Worm (Caenorhabditis elegans) whole organism, young adult: ENCODE measurements around the gene copd-1.

Experiments
- F23B12.7 ChIP-seq: sonication (generic microtip); optimal IDR thresholded peaks from 2 replicates; lab custom pipeline; 2017; ENCODE audit warnings: missing genetic modification characterization, mild to moderate bottlenecking, missing compliant biosample characterization, antibody characterized with exemption, moderate library complexity; ENCODE audit not compliant: insufficient read depth
- F57C9.4 ChIP-seq: sonication (generic microtip); optimal IDR thresholded peaks from 2 replicates; lab custom pipeline; 2017; ENCODE audit warnings: mild to moderate bottlenecking, missing genetic modification characterization, missing compliant biosample characterization
- T26A5.8 ChIP-seq: sonication (generic microtip); optimal IDR thresholded peaks from 2 replicates; lab custom pipeline; 2016; ENCODE audit warnings: missing genetic modification characterization, missing compliant biosample characterization
- Y56A3A.18 ChIP-seq: fragments of 200-800 bp; sonication (Bioruptor generic); IDR thresholded peaks from 2 replicates; pipeline ENCODE4 v1.3.6; 2022; ENCODE audit warnings: missing genetic modification reagents, missing genetic modification characterization, missing compliant biosample characterization
- Y95B8A.8 ChIP-seq: fragments of 200-800 bp; sonication (Bioruptor generic); IDR thresholded peaks from 2 replicates; pipeline ENCODE4 v1.3.6; 2022; ENCODE audit warnings: missing genetic modification reagents, missing genetic modification characterization, missing compliant biosample characterization
- ama-1 ChIP-seq, 3 experiments: fragments of 150-350 bp in 1 of 3; sonication (generic microtip) in 2 of 3; optimal IDR thresholded peaks; 2 replicates each; lab custom pipeline; 2014 to 2018; ENCODE audit warnings: missing biosample characterization in 2 of 3, missing genetic modification characterization in 2 of 3, missing genetic modification reagents in 2 of 3
- atf-7 ChIP-seq: sonication (generic microtip); optimal IDR thresholded peaks from 2 replicates; lab custom pipeline; 2017; ENCODE audit warnings: mild to moderate bottlenecking, missing genetic modification characterization, missing compliant biosample characterization
- athp-1 ChIP-seq: sonication (generic microtip); optimal IDR thresholded peaks from 2 replicates; lab custom pipeline; 2017; ENCODE audit warnings: mild to moderate bottlenecking, missing genetic modification characterization, missing compliant biosample characterization
- bed-1 ChIP-seq: fragments of 200-800 bp; sonication (Bioruptor generic); IDR thresholded peaks from 2 replicates; pipeline ENCODE4 v1.3.6; 2022; ENCODE audit warnings: missing genetic modification reagents, missing genetic modification characterization, missing compliant biosample characterization
- ccch-3 ChIP-seq: fragments of 200-800 bp; sonication (Bioruptor generic); optimal IDR thresholded peaks from 2 replicates; lab custom pipeline; 2018; ENCODE audit warnings: mild to moderate bottlenecking, missing genetic modification characterization, missing compliant biosample characterization
- cebp-1 ChIP-seq, 2 experiments: fragments of 200-800 bp in 1 of 2; sonication (Bioruptor generic) in 1 of 2; sonication (generic microtip) in 1 of 2; IDR thresholded peaks in 1 of 2; optimal IDR thresholded peaks in 1 of 2; 2 replicates each; pipeline versions ENCODE4 v1.3.6 to Lab custom; 2017 to 2022; ENCODE audit warnings: missing compliant biosample characterization in 2 of 2, missing genetic modification characterization in 2 of 2, mild to moderate bottlenecking in 1 of 2, missing genetic modification reagents in 1 of 2, moderate library complexity in 1 of 2
- cebp-2 ChIP-seq: fragments of 200-800 bp; sonication (Bioruptor generic); IDR thresholded peaks from 2 replicates; pipeline ENCODE4 v1.3.6; 2022; ENCODE audit warnings: missing genetic modification characterization, missing compliant biosample characterization
- ceh-27 ChIP-seq: fragments of 200-800 bp; sonication (Bioruptor generic); optimal IDR thresholded peaks from 2 replicates; lab custom pipeline; 2018; ENCODE audit warnings: mild to moderate bottlenecking, missing genetic modification characterization, moderate library complexity, missing compliant biosample characterization
- ceh-40 ChIP-seq: fragments of 200-800 bp; sonication (Bioruptor generic); IDR thresholded peaks from 2 replicates; pipeline ENCODE4 v1.3.6; 2022; ENCODE audit warnings: missing genetic modification characterization, missing compliant biosample characterization
- die-1 ChIP-seq: sonication (generic microtip); optimal IDR thresholded peaks from 2 replicates; lab custom pipeline; 2016; ENCODE audit warnings: missing genotype, mild to moderate bottlenecking, missing genetic modification characterization, missing compliant biosample characterization
- efl-1 ChIP-seq: fragments of 150-350 bp; optimal IDR thresholded peaks from 2 replicates; lab custom pipeline; 2014; ENCODE audit warnings: missing biosample characterization, missing genetic modification reagents, missing genetic modification characterization
- fkh-3 ChIP-seq: sonication (generic microtip); optimal IDR thresholded peaks from 2 replicates; lab custom pipeline; 2016; ENCODE audit warnings: mild to moderate bottlenecking, missing genetic modification characterization, missing compliant biosample characterization
- him-1 ChIP-seq: sonication (generic microtip); optimal IDR thresholded peaks from 2 replicates; lab custom pipeline; 2016; ENCODE audit warnings: missing genotype, missing genetic modification reagents, missing genetic modification characterization, missing compliant biosample characterization
- hlh-26 ChIP-seq: fragments of 200-800 bp; sonication (Bioruptor generic); conservative IDR thresholded peaks from 2 replicates; pipeline ENCODE4 v1.3.6; 2022; ENCODE audit warnings: missing genetic modification reagents, missing genetic modification characterization, missing compliant biosample characterization
- hmg-1.2 ChIP-seq: fragments of 200-800 bp; sonication (Bioruptor generic); IDR thresholded peaks from 2 replicates; pipeline ENCODE4 v1.3.6; 2022; ENCODE audit warnings: missing genetic modification reagents, missing genetic modification characterization, missing compliant biosample characterization
- hsf-1 ChIP-seq: fragments of 200-800 bp; sonication (Bioruptor generic); IDR thresholded peaks from 2 replicates; pipeline ENCODE4 v1.3.6; 2022; ENCODE audit warnings: missing genetic modification reagents, missing genetic modification characterization, missing compliant biosample characterization
- lag-1 ChIP-seq: fragments of 200-800 bp; sonication (Bioruptor generic); IDR thresholded peaks from 2 replicates; pipeline ENCODE4 v1.3.6; 2022; ENCODE audit warnings: missing genetic modification reagents, missing genetic modification characterization, missing compliant biosample characterization
- let-526 ChIP-seq: fragments of 200-800 bp; sonication (Bioruptor generic); IDR thresholded peaks from 2 replicates; pipeline ENCODE4 v1.3.6; 2022; ENCODE audit warnings: missing genetic modification reagents, missing genetic modification characterization, missing compliant biosample characterization
- madf-6 ChIP-seq: fragments of 200-800 bp; sonication (Bioruptor generic); IDR thresholded peaks from 2 replicates; pipeline ENCODE4 v1.3.6; 2022; ENCODE audit warnings: missing genetic modification reagents, missing genetic modification characterization, missing compliant biosample characterization
- nfyb-1 ChIP-seq: fragments of 200-800 bp; sonication (Bioruptor generic); IDR thresholded peaks from 2 replicates; pipeline ENCODE4 v1.3.6; 2022; ENCODE audit warnings: missing genetic modification reagents, missing genetic modification characterization, missing compliant biosample characterization
- nhr-80 ChIP-seq: sonication (generic microtip); optimal IDR thresholded peaks from 2 replicates; lab custom pipeline; 2016; ENCODE audit warnings: missing genetic modification characterization, missing compliant biosample characterization
- nhr-90 ChIP-seq: sonication (generic microtip); optimal IDR thresholded peaks from 2 replicates; lab custom pipeline; 2016; ENCODE audit warnings: missing genotype, mild to moderate bottlenecking, missing genetic modification characterization, missing compliant biosample characterization
- pha-4 ChIP-seq: fragments of 150-350 bp; sonication (generic microtip); optimal IDR thresholded peaks from 2 replicates; lab custom pipeline; 2014; ENCODE audit warnings: missing biosample characterization, missing genetic modification reagents, missing genetic modification characterization
- rcor-1 ChIP-seq: fragments of 200-800 bp; sonication (Bioruptor generic); IDR thresholded peaks from 2 replicates; pipeline ENCODE4 v1.3.6; 2022; ENCODE audit warnings: missing genetic modification reagents, missing genetic modification characterization, missing compliant biosample characterization
- snpc-1.3 ChIP-seq: sonication (generic microtip); optimal IDR thresholded peaks from 2 replicates; lab custom pipeline; 2017; ENCODE audit warnings: missing genetic modification characterization, mild to moderate bottlenecking, missing compliant biosample characterization, antibody characterized with exemption, moderate library complexity, missing genotype, missing genetic modification reagents; ENCODE audit not compliant: insufficient read depth
- snpc-4 ChIP-seq, 5 experiments: fragments of 150-350 bp in 1 of 5; sonication (generic microtip) in 4 of 5; optimal IDR thresholded peaks; 2 replicates each; lab custom pipeline; 2014 to 2018; ENCODE audit warnings: missing genetic modification characterization in 5 of 5, missing biosample characterization in 3 of 5, antibody characterized with exemption in 2 of 5, mild to moderate bottlenecking in 2 of 5, missing compliant biosample characterization in 2 of 5, missing genotype in 2 of 5, moderate library complexity in 2 of 5, missing genetic modification reagents in 1 of 5
- ztf-25 ChIP-seq: fragments of 200-800 bp; sonication (Bioruptor generic); IDR thresholded peaks from 2 replicates; pipeline ENCODE4 v1.3.6; 2022; ENCODE audit warnings: missing genetic modification reagents, missing genetic modification characterization, missing compliant biosample characterization
- ztf-26 ChIP-seq: sonication (generic microtip); optimal IDR thresholded peaks from 2 replicates; lab custom pipeline; 2017; ENCODE audit warnings: missing genetic modification characterization, missing compliant biosample characterization

The copd-1 gene

ce11 chrIII:6606022-6606467 lies 18.7 kb downstream of the copd-1 start (continued):
- TF ChIP-seq ceh-27 (peak; percentile 77), snpc-1.3 (tag; lab: Kevin White, UChicago) (peak; percentile 20), T26A5.8 (peak; percentile 27), fkh-3 (tag; lab: Kevin White, UChicago) (peak; percentile 51), F57C9.4 (tag; lab: Kevin White, UChicago) (peak; percentile 86), ztf-25 (GFP tag; lab: Robert Waterston, UW) (no peak), bed-1 (GFP tag; lab: Robert Waterston, UW) (no peak), rcor-1 (GFP tag; lab: Robert Waterston, UW) (peak; percentile 70)
- TF ChIP-seq, all 124 proteins: peak for 74

- TF ChIP-seq snpc-1.3 (tag; lab: Kevin White, UChicago) (no peak), lag-1 (no peak), hlh-26 (GFP tag; lab: Robert Waterston, UW) (no peak), ama-1 (optimal IDR thresholded peaks at IDR 0.05; lab: Kevin White, UChicago) (no peak), ama-1 (GFP tag; optimal IDR thresholded peaks at IDR 0.05; lab: Kevin White, UChicago) (peak in 1 of 2 experiments; percentile 5), athp-1 (tag; lab: Kevin White, UChicago) (no peak), hmg-1.2 (no peak), Y56A3A.18 (GFP tag; lab: Robert Waterston, UW) (0 out of 2 replicates have a peak, but pooled peaks have one; percentile 16), cebp-2 (no peak), nfyb-1 (0 out of 2 replicates have a peak, but pooled peaks have one; percentile 30), let-526 (GFP tag; lab: Robert Waterston, UW) (no peak), Y95B8A.8 (GFP tag; lab: Robert Waterston, UW) (0 out of 2 replicates have a peak, but pooled peaks have one; percentile 11), ztf-26 (tag; lab: Kevin White, UChicago) (no peak), F23B12.7 (no peak), atf-7 (tag; lab: Kevin White, UChicago) (peak; percentile 11), nhr-90 (tag; lab: Kevin White, UChicago) (no peak), ccch-3 (GFP tag; lab: Kevin White, UChicago) (no peak), die-1 (tag; lab: Kevin White, UChicago) (no peak), snpc-4 (GFP tag; optimal IDR thresholded peaks at IDR 0.05; lab: Kevin White, UChicago) (no peak), snpc-4 (tag; optimal IDR thresholded peaks at IDR 0.05; lab: Kevin White, UChicago) (no peak)
These were observed 19.3 kb downstream of the copd-1 start for ce11 chrIII:6605442-6605992.

ce11 chrIII:6604317-6604716 lies 20.5 kb downstream of the copd-1 start:
- TF ChIP-seq bed-1 (GFP tag; lab: Robert Waterston, UW): no peak
- no peak for TF ChIP-seq hsf-1 (GFP tag; lab: Robert Waterston, UW)
- no peak for TF ChIP-seq him-1 (tag; lab: Kevin White, UChicago)
- TF ChIP-seq hmg-1.2: peak; percentile 39; the same call in 1 of the 2 replicates
- no peak for TF ChIP-seq ccch-3 (GFP tag; lab: Kevin White, UChicago)
- TF ChIP-seq nhr-80 (tag; lab: Kevin White, UChicago): peak; percentile 62
- TF ChIP-seq cebp-1 (GFP tag; IDR thresholded peaks at IDR 0.05; lab: Robert Waterston, UW): no peak
- TF ChIP-seq cebp-1 (tag; optimal IDR thresholded peaks at IDR 0.05; lab: Kevin White, UChicago): peak; percentile 16
- TF ChIP-seq efl-1: peak; percentile 47
- TF ChIP-seq ceh-40 (GFP tag; lab: Robert Waterston, UW): peak; percentile 35; the same call in 1 of the 2 replicates
- TF ChIP-seq madf-6 (GFP tag; lab: Robert Waterston, UW): peak; percentile 35; the same call in 1 of the 2 replicates
- no peak for TF ChIP-seq pha-4 (tag; lab: Kevin White, UChicago)
